Worm (Caenorhabditis elegans) whole organism, L4/young adult: ENCODE results near the gene F23H11.4.

Source experiments
- dao-5 ChIP-seq: sonication (generic microtip); optimal IDR thresholded peaks from 2 replicates; lab custom pipeline; 2016; ENCODE audit warnings: missing genotype, missing genetic modification characterization, moderate library complexity, missing compliant biosample characterization
- him-1 ChIP-seq: sonication (generic microtip); optimal IDR thresholded peaks from 2 replicates; lab custom pipeline; 2016; ENCODE audit warnings: missing genotype, missing genetic modification reagents, missing genetic modification characterization, missing compliant biosample characterization

- TF ChIP-seq him-1 (tag; lab: Kevin White, UChicago) = no peak
- TF ChIP-seq dao-5 (tag; lab: Kevin White, UChicago) = no peak
Observed at ce11 chrIII:952184-952583, 44.8 kb upstream of the F23H11.4 start, which contains the start of gene fbxa-10.
